Worm (Caenorhabditis elegans) whole organism, early embryonic: Measurements from ENCODE around the gene F55G11.8.

Experiments used
- aly-1 ChIP-seq: sonication (generic microtip); optimal IDR thresholded peaks from 2 replicates; lab custom pipeline; 2016; ENCODE audit warnings: missing genetic modification characterization, missing compliant biosample characterization
- ama-1 ChIP-seq: fragments of 150-350 bp; optimal IDR thresholded peaks from 2 replicates; lab custom pipeline; 2014
- flt-1 ChIP-seq: fragments of 200-800 bp; sonication (Bioruptor generic); IDR thresholded peaks from 2 replicates; pipeline ENCODE4 v1.3.6; 2022; ENCODE audit warnings: missing genetic modification characterization, missing compliant biosample characterization
- hmbx-1 ChIP-seq: sonication (generic microtip); optimal IDR thresholded peaks from 2 replicates; lab custom pipeline; 2016; ENCODE audit warnings: mild to moderate bottlenecking, missing genetic modification characterization, missing compliant biosample characterization
- hnd-1 ChIP-seq: sonication (generic microtip); optimal IDR thresholded peaks from 2 replicates; lab custom pipeline; 2016; ENCODE audit warnings: missing genetic modification characterization, missing compliant biosample characterization
- pes-1 ChIP-seq: fragments of 200-800 bp; sonication (Bioruptor generic); IDR thresholded peaks from 2 replicates; pipeline ENCODE4 v1.3.6; 2022; ENCODE audit warnings: missing genetic modification reagents, missing genetic modification characterization, missing compliant biosample characterization
- scrt-1 ChIP-seq: fragments of 200-800 bp; sonication (Bioruptor generic); IDR thresholded peaks from 2 replicates; pipeline ENCODE4 v1.3.6; 2022; ENCODE audit warnings: missing genetic modification characterization, missing compliant biosample characterization
- sea-1 ChIP-seq: fragments of 200-800 bp; sonication (Bioruptor generic); conservative IDR thresholded peaks from 2 replicates; pipeline ENCODE4 v1.3.6; 2022; ENCODE audit warnings: missing genetic modification characterization, missing compliant biosample characterization
- tbx-37 ChIP-seq: fragments of 200-800 bp; sonication (Bioruptor generic); conservative IDR thresholded peaks from 2 replicates; pipeline ENCODE4 v1.3.6; 2022; ENCODE audit warnings: missing genetic modification reagents, missing genetic modification characterization, missing compliant biosample characterization
- tra-4 ChIP-seq: sonication (generic microtip); optimal IDR thresholded peaks from 2 replicates; lab custom pipeline; 2017; ENCODE audit warnings: missing genetic modification characterization, missing compliant biosample characterization

DNA sequence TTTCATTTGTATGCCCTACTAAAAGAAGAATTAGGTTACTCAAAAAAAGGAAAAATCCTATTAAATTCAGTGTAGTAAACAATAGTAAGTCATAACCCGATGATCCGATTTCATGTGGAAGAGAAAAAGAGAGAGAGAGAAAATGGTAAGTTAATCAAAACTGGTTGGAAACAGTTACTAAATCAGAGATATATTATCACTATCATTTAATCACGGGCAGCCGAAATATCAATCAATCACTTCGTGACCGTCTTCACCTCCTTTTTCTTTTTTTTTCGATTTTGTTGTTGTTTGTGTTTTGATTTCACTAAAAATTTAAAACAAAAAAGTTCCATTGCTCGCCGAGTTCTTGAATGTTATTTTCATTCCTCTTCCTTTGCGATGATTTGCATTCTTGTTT, 35.0 kb downstream of the F55G11.8 start:
- TF ChIP-seq ama-1 (no peak), aly-1 (no peak), scrt-1 (no peak), hmbx-1 (tag; lab: Kevin White, UChicago) (no peak), pes-1 (no peak), tra-4 (tag; lab: Kevin White, UChicago) (no peak), flt-1 (GFP tag; lab: Robert Waterston, UW) (no peak), tbx-37 (no peak), hnd-1 (tag; lab: Kevin White, UChicago) (no peak), sea-1 (GFP tag; lab: Robert Waterston, UW) (no peak)
